Fruit fly (Drosophila melanogaster) ovary, adult (tissue): Measurements from ENCODE around the gene CheB98a.

Experiments used
- CG17801 ChIP-seq: fragments of 200-800 bp; optimal IDR thresholded peaks from 2 replicates; lab custom pipeline; 2019; ENCODE audit warnings: missing biosample characterization, mild to moderate bottlenecking, missing genetic modification characterization, moderate library complexity; ENCODE audit not compliant: partially characterized antibody

The CheB98a gene

DNA sequence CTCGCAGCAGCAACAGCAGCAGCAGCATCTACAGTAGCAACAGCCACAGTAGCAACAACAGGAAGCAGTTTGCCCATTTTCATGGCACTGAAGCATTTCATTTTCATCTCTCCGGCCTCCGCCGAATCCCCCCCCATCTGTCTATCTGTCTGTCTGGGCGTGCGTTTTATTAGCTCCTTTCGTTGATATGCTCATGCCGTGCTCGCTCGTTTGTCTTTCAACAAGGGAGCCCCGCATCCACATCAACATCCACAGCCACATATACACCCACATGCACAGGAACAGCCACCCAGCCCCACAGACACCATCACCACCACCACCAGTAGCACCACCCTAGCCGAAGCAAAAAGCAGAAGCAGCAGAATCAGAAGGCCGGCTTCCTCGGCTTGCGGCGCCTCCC is 45.0 kb downstream of the CheB98a start:
- no peak for TF ChIP-seq CG17801 (GFP tag; lab: Kevin White, UChicago)

DNA sequence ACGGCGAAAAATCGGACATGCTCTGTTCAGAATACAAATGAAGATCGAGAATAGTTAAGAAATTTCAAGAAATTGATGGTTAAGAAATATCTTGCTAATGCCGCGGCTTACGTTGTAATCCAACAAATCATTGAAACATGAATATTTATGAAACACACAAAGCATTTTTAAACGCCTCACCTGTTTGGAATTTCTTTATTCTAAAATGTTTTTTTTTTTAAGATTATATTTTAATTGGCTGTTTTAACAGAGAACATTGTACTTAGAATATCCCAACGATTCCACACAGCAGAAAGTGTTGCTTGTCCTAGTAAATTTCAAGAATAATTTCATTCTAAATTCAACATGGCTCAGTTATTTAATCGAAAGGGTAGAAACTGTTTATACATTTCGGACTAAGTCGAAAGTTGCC is 45.5 kb downstream of the CheB98a start:
- TF ChIP-seq CG17801 (GFP tag; lab: Kevin White, UChicago): no peak

DNA sequence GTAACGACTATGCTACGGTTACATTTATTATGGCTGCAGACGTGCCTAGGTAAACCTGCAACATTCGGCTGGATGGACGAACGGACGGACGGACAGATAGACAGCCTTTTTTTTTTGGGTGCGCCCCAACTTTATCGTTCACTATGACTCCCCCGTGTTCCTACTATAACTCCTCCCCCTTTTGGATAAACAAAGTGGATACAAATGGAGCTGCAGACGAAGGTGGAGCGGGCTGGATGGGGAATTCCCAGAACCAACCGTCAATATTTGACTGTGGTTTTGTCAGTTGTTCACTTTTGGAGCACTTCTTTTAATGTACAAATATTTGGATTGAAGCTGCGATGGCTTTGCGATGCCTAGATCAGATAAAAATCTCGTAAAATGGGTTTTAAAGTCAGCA is 49.6 kb downstream of the CheB98a start:
- no peak for TF ChIP-seq CG17801 (GFP tag; lab: Kevin White, UChicago)

DNA sequence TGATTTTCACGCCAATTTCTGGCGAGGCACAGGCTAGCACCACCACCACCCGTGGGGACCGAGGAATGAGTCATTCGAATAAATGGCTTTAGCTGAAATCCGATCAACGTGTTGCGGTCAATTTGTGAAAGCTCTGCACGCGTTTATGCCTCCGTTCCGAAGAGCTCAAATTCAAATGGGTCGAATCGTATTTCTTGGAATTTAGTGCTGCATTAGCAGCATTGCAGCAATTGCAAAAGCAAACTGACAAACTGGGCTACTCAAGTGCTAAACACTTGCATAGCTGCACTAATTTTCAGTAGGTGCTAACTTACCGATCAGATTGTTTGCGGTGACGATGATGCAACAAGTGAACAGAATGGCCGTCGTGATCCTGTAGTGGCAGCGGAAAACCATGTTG is 50.3 kb downstream of the CheB98a start:
- TF ChIP-seq CG17801 (GFP tag; lab: Kevin White, UChicago): no peak
